Fruit fly (Drosophila melanogaster) whole organism, embryonic: ENCODE results near the gene pros.

ENCODE experiments used
- Awh ChIP-seq: fragments of 200-800 bp; sonication (Bioruptor generic); IDR thresholded peaks from 2 replicates; pipeline ENCODE4, ENCODE4 v1.3.6; 2022; ENCODE audit warnings: missing biosample characterization, missing genetic modification characterization
- Blimp-1 ChIP-seq: fragments of 200-800 bp; sonication (Bioruptor generic); optimal IDR thresholded peaks from 3 replicates; lab custom pipeline; 2018; ENCODE audit warnings: missing biosample characterization, missing genetic modification characterization, mild to moderate bottlenecking, moderate library complexity, missing genetic modification reagents
- C15 ChIP-seq: fragments of 200-800 bp; sonication (Bioruptor generic); IDR thresholded peaks from 3 replicates; pipeline ENCODE4 v1.3.6; 2022; ENCODE audit warnings: missing biosample characterization, missing genetic modification characterization
- CG10654 ChIP-seq: fragments of 200-800 bp; sonication (Bioruptor generic); optimal IDR thresholded peaks from 2 replicates; lab custom pipeline; 2016; ENCODE audit warnings: missing biosample characterization, missing genetic modification characterization
- CG11504 ChIP-seq: fragments of 200-800 bp; sonication (Bioruptor generic); optimal IDR thresholded peaks from 3 replicates; lab custom pipeline; 2019; ENCODE audit warnings: missing biosample characterization, mild to moderate bottlenecking, missing genetic modification characterization, moderate library complexity
- CG12155 ChIP-seq: fragments of 200-800 bp; sonication (Bioruptor generic); optimal IDR thresholded peaks from 3 replicates; lab custom pipeline; 2016; ENCODE audit warnings: missing biosample characterization, missing genetic modification characterization
- CG13287 ChIP-seq: fragments of 200-800 bp; sonication (Bioruptor generic); IDR thresholded peaks from 2 replicates; pipeline ENCODE4 v1.3.6; 2022; ENCODE audit warnings: missing biosample characterization, missing genetic modification characterization; ENCODE audit not compliant: partially characterized antibody
- CG14667 ChIP-seq: fragments of 200-800 bp; sonication (Bioruptor generic); IDR thresholded peaks from 2 replicates; pipeline ENCODE4 v1.3.6; 2022; ENCODE audit warnings: missing biosample characterization, missing genetic modification characterization
- CG18011 ChIP-seq: fragments of 200-800 bp; sonication (Bioruptor generic); optimal IDR thresholded peaks from 2 replicates; lab custom pipeline; 2017; ENCODE audit warnings: missing biosample characterization, missing genetic modification characterization, mild to moderate bottlenecking, moderate library complexity, missing genotype
- CG18476 ChIP-seq: fragments of 200-800 bp; sonication (Bioruptor generic); optimal IDR thresholded peaks from 2 replicates; lab custom pipeline; 2016; ENCODE audit warnings: missing biosample characterization, mild to moderate bottlenecking, missing genetic modification characterization
- CG2120 ChIP-seq: fragments of 200-800 bp; sonication (Bioruptor generic); optimal IDR thresholded peaks from 3 replicates; lab custom pipeline; 2016; ENCODE audit warnings: missing biosample characterization, missing genetic modification characterization
- CG2199 ChIP-seq: fragments of 200-800 bp; sonication (Bioruptor generic); IDR thresholded peaks from 3 replicates; pipeline ENCODE4 v1.3.6; 2022; ENCODE audit warnings: missing biosample characterization, missing genetic modification characterization
- CG4282 ChIP-seq: fragments of 200-800 bp; sonication (Bioruptor generic); optimal IDR thresholded peaks from 2 replicates; lab custom pipeline; 2016; ENCODE audit warnings: missing biosample characterization, missing genetic modification characterization
- CG4360 ChIP-seq: fragments of 200-800 bp; sonication (Bioruptor generic); IDR thresholded peaks from 2 replicates; pipeline ENCODE4 v1.3.6; 2022; ENCODE audit warnings: missing biosample characterization, missing genetic modification characterization
- CG4404 ChIP-seq: fragments of 200-800 bp; sonication (Bioruptor generic); IDR thresholded peaks from 2 replicates; pipeline ENCODE4 v1.3.6; 2022; ENCODE audit warnings: missing biosample characterization, missing genetic modification characterization
- CG5245 ChIP-seq: fragments of 200-800 bp; sonication (Bioruptor generic); optimal IDR thresholded peaks from 3 replicates; lab custom pipeline; 2016; ENCODE audit warnings: missing biosample characterization, missing genetic modification characterization
- CG7271 ChIP-seq: fragments of 200-800 bp; sonication (Bioruptor generic); optimal IDR thresholded peaks from 2 replicates; lab custom pipeline; 2018; ENCODE audit warnings: missing biosample characterization, mild to moderate bottlenecking, missing genetic modification characterization, moderate library complexity
- CG8359 ChIP-seq: fragments of 200-800 bp; sonication (Bioruptor generic); optimal IDR thresholded peaks from 2 replicates; lab custom pipeline; 2017; ENCODE audit warnings: missing biosample characterization, mild to moderate bottlenecking, missing genetic modification characterization, borderline replicate concordance
- CG9437 ChIP-seq: fragments of 200-800 bp; sonication (Bioruptor generic); optimal IDR thresholded peaks from 2 replicates; lab custom pipeline; 2018; ENCODE audit warnings: missing biosample characterization, mild to moderate bottlenecking, missing genetic modification characterization
- CG9609 ChIP-seq: fragments of 200-800 bp; sonication (Bioruptor generic); optimal IDR thresholded peaks from 3 replicates; lab custom pipeline; 2016; ENCODE audit warnings: missing biosample characterization, missing genetic modification characterization
- Dip2 ChIP-seq: fragments of 200-800 bp; sonication (Bioruptor generic); IDR thresholded peaks from 2 replicates; pipeline ENCODE4 v1.3.6; 2022; ENCODE audit warnings: missing biosample characterization, missing genetic modification characterization
- Dll ChIP-seq: fragments of 200-800 bp; sonication (Bioruptor generic); IDR thresholded peaks from 4 replicates; pipeline ENCODE4 v1.3.6; 2022; ENCODE audit warnings: missing biosample characterization, missing genetic modification characterization; ENCODE audit not compliant: partially characterized antibody
- Doc3 ChIP-seq: fragments of 200-800 bp; sonication (Bioruptor generic); IDR thresholded peaks from 3 replicates; pipeline ENCODE4 v1.3.6; 2022; ENCODE audit warnings: missing biosample characterization, missing genetic modification characterization; ENCODE audit not compliant: partially characterized antibody
- Dp ChIP-seq: fragments of 200-800 bp; sonication (Bioruptor generic); optimal IDR thresholded peaks from 2 replicates; lab custom pipeline; 2018; ENCODE audit warnings: missing biosample characterization, mild to moderate bottlenecking, missing genetic modification characterization, moderate library complexity
- Drgx ChIP-seq: fragments of 200-800 bp; sonication (Bioruptor generic); IDR thresholded peaks from 2 replicates; pipeline ENCODE4 v1.3.6; 2022; ENCODE audit warnings: missing biosample characterization, missing genetic modification characterization
- Ets97D ChIP-seq: fragments of 200-800 bp; sonication (Bioruptor generic); optimal IDR thresholded peaks from 3 replicates; lab custom pipeline; 2016; ENCODE audit warnings: missing biosample characterization, missing genetic modification characterization
- Fer1 ChIP-seq: fragments of 200-800 bp; sonication (Bioruptor generic); optimal IDR thresholded peaks from 2 replicates; lab custom pipeline; 2017; ENCODE audit warnings: missing biosample characterization, mild to moderate bottlenecking, missing genetic modification characterization
- HLH3B ChIP-seq: fragments of 200-800 bp; sonication (Bioruptor generic); IDR thresholded peaks from 2 replicates; pipeline ENCODE4 v1.3.6; 2022; ENCODE audit warnings: missing biosample characterization, missing genetic modification characterization
- Hand ChIP-seq: fragments of 200-800 bp; sonication (Bioruptor generic); optimal IDR thresholded peaks from 2 replicates; lab custom pipeline; 2017; ENCODE audit warnings: mild to moderate bottlenecking, missing biosample characterization, missing genetic modification reagents, missing genetic modification characterization
- HmgD ChIP-seq: fragments of 200-800 bp; sonication (Bioruptor generic); optimal IDR thresholded peaks from 3 replicates; lab custom pipeline; 2016; ENCODE audit warnings: missing biosample characterization, missing genetic modification characterization
- Opbp ChIP-seq: fragments of 200-800 bp; sonication (Bioruptor generic); IDR thresholded peaks from 3 replicates; pipeline ENCODE4 v1.3.6; 2022; ENCODE audit warnings: missing biosample characterization, missing genetic modification characterization; ENCODE audit not compliant: partially characterized antibody
- Side ChIP-seq: fragments of 200-800 bp; sonication (Bioruptor generic); optimal IDR thresholded peaks from 2 replicates; lab custom pipeline; 2016; ENCODE audit warnings: missing biosample characterization, missing genetic modification characterization
- Six4 ChIP-seq: fragments of 200-800 bp; sonication (Bioruptor generic); optimal IDR thresholded peaks from 2 replicates; lab custom pipeline; 2016; ENCODE audit warnings: missing biosample characterization, missing genetic modification characterization
- Trl ChIP-seq, 3 experiments: fragments of >200 bp in 2 of 3; fragments of 200-800 bp in 1 of 3; sonication (Bioruptor generic) in 1 of 3; optimal IDR thresholded peaks; 2 replicates in 1 of 3; 3 replicates in 2 of 3; lab custom pipeline; 2016 to 2017; ENCODE audit warnings: missing biosample characterization in 1 of 3, missing genetic modification characterization in 1 of 3
- Vsx1 ChIP-seq: fragments of 200-800 bp; sonication (Bioruptor generic); optimal IDR thresholded peaks from 2 replicates; lab custom pipeline; 2017; ENCODE audit warnings: missing biosample characterization, mild to moderate bottlenecking, missing genetic modification characterization, missing genetic modification reagents
- aop ChIP-seq: fragments of 200-800 bp; sonication (Bioruptor generic); IDR thresholded peaks from 2 replicates; pipeline ENCODE4 v1.3.6; 2022; ENCODE audit warnings: missing biosample characterization, missing genetic modification characterization
- bigmax ChIP-seq: fragments of 200-800 bp; sonication (Bioruptor generic); optimal IDR thresholded peaks from 2 replicates; lab custom pipeline; 2018; ENCODE audit warnings: missing biosample characterization, mild to moderate bottlenecking, missing genetic modification characterization
- cg ChIP-seq: fragments of 200-800 bp; sonication (Bioruptor generic); optimal IDR thresholded peaks from 3 replicates; lab custom pipeline; 2019; ENCODE audit warnings: missing biosample characterization, mild to moderate bottlenecking, missing genetic modification characterization, moderate library complexity
- esg ChIP-seq: fragments of 200-800 bp; sonication (Bioruptor generic); conservative IDR thresholded peaks from 2 replicates; pipeline ENCODE4 v1.3.6; 2022; ENCODE audit warnings: missing biosample characterization, missing genetic modification characterization
- grau ChIP-seq: fragments of 200-800 bp; optimal IDR thresholded peaks from 3 replicates; lab custom pipeline; 2019; ENCODE audit warnings: missing biosample characterization, mild to moderate bottlenecking, missing genetic modification characterization, moderate library complexity
- hth ChIP-seq: fragments of >200 bp; optimal IDR thresholded peaks from 2 replicates; lab custom pipeline; 2017; ENCODE audit warnings: inconsistent platforms
- inv ChIP-seq: fragments of 200-800 bp; sonication (Bioruptor generic); IDR thresholded peaks from 2 replicates; pipeline ENCODE4 v1.3.6; 2022; ENCODE audit warnings: missing biosample characterization, missing genetic modification characterization; ENCODE audit not compliant: partially characterized antibody
- klu ChIP-seq: fragments of 200-800 bp; sonication (Bioruptor generic); IDR thresholded peaks from 2 replicates; pipeline ENCODE4 v1.3.6; 2022; ENCODE audit warnings: missing biosample characterization, missing genetic modification characterization
- maf-S ChIP-seq: fragments of 200-800 bp; sonication (Bioruptor generic); optimal IDR thresholded peaks from 2 replicates; lab custom pipeline; 2016; ENCODE audit warnings: missing biosample characterization, missing genetic modification characterization
- onecut ChIP-seq: fragments of 200-800 bp; sonication (Bioruptor generic); IDR thresholded peaks from 2 replicates; pipeline ENCODE4 v1.3.6; 2022; ENCODE audit warnings: missing biosample characterization, missing genetic modification characterization
- pnt ChIP-seq: fragments of 200-800 bp; sonication (Bioruptor generic); optimal IDR thresholded peaks from 3 replicates; lab custom pipeline; 2016; ENCODE audit warnings: missing biosample characterization, missing genetic modification characterization
- pzg ChIP-seq: fragments of 200-800 bp; sonication (Bioruptor generic); optimal IDR thresholded peaks from 3 replicates; lab custom pipeline; 2018; ENCODE audit warnings: missing biosample characterization, mild to moderate bottlenecking, missing genetic modification characterization, moderate library complexity
- rib ChIP-seq: fragments of 200-800 bp; sonication (Bioruptor generic); IDR thresholded peaks from 2 replicates; pipeline ENCODE4 v1.3.6; 2022; ENCODE audit warnings: missing biosample characterization, missing genetic modification characterization
- slp2 ChIP-seq: fragments of 200-800 bp; sonication (Bioruptor generic); optimal IDR thresholded peaks from 2 replicates; lab custom pipeline; 2016; ENCODE audit warnings: missing biosample characterization, missing genetic modification characterization
- tgo ChIP-seq: fragments of 200-800 bp; sonication (Bioruptor generic); IDR thresholded peaks from 3 replicates; pipeline ENCODE4 v1.3.6; 2022; ENCODE audit warnings: missing biosample characterization, missing genetic modification characterization
- tup ChIP-seq: fragments of 200-800 bp; sonication (Bioruptor generic); optimal IDR thresholded peaks from 2 replicates; lab custom pipeline; 2016; ENCODE audit warnings: missing biosample characterization, mild to moderate bottlenecking, missing genetic modification characterization, moderate library complexity
- z ChIP-seq: fragments of 200-800 bp; sonication (Bioruptor generic); IDR thresholded peaks from 3 replicates; pipeline ENCODE4 v1.3.6; 2022; ENCODE audit warnings: missing biosample characterization, missing genetic modification characterization

pros gene

DNA sequence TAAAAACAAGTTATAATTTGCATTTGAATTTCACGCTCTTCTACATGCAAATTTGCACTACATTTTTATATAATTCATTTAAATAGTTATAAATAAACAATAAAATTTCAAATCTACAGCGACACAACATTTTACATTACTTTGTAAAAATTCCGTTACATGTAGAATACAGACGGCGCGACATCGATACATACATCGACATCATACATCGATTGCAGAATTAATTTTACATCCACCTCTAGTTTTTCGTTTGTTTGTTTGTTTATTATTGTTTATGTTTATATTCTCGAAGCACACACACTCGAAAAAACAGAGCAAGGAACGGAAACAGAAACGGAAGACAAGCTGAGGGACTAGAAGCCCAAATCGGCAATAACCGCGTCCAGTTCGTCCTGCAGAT is 109.2 kb downstream of the pros start, which contains the start of gene CG17230 (continued):
- no peak for TF ChIP-seq tup (GFP tag; lab: Kevin White, UChicago)
- TF ChIP-seq Blimp-1 (GFP tag; lab: Kevin White, UChicago), result no peak
- no peak for TF ChIP-seq CG14667 (GFP tag; lab: Robert Waterston, UW)
- TF ChIP-seq esg (GFP tag; lab: Robert Waterston, UW), result no peak
- no peak for TF ChIP-seq Side
- no peak for TF ChIP-seq CG8359 (GFP tag; lab: Kevin White, UChicago)
- no peak for TF ChIP-seq aop
- TF ChIP-seq cg (GFP tag; lab: Kevin White, UChicago), result no peak
- TF ChIP-seq bigmax (GFP tag; lab: Kevin White, UChicago), result no peak
- TF ChIP-seq Fer1, result no peak
- TF ChIP-seq CG5245, result no peak
- TF ChIP-seq rib (GFP tag; lab: Robert Waterston, UW), result no peak
- TF ChIP-seq Dll (GFP tag; lab: Robert Waterston, UW), result peak; percentile 77
- TF ChIP-seq CG2199 (GFP tag; lab: Robert Waterston, UW), result no peak
- TF ChIP-seq CG4404 (GFP tag; lab: Robert Waterston, UW), result no peak
- TF ChIP-seq Dp (GFP tag; lab: Kevin White, UChicago), result peak; percentile 22
- TF ChIP-seq CG2120, result no peak
- TF ChIP-seq CG7271 (tag; lab: Kevin White, UChicago), result no peak
- no peak for TF ChIP-seq Hand
- no peak for TF ChIP-seq CG9609
- peak; percentile 14 for TF ChIP-seq grau
- peak; percentile 68 for TF ChIP-seq Doc3 (GFP tag; lab: Robert Waterston, UW)
- no peak for TF ChIP-seq Dip2 (GFP tag; lab: Robert Waterston, UW)
- TF ChIP-seq Six4 (GFP tag; lab: Kevin White, UChicago), result no peak
- TF ChIP-seq maf-S, result no peak
- no peak for TF ChIP-seq C15 (GFP tag; lab: Robert Waterston, UW)
- peak; percentile 82 for TF ChIP-seq CG13287
- peak; percentile 31 for TF ChIP-seq CG11504 (tag; lab: Kevin White, UChicago)
- TF ChIP-seq Drgx (GFP tag; lab: Robert Waterston, UW), result no peak
- TF ChIP-seq CG4360 (GFP tag; lab: Robert Waterston, UW), result no peak
- TF ChIP-seq klu (GFP tag; lab: Robert Waterston, UW), result no peak
- peak; percentile 41 for TF ChIP-seq pzg (GFP tag; lab: Kevin White, UChicago)
- peak; percentile 75 for TF ChIP-seq Opbp (GFP tag; lab: Robert Waterston, UW)
- TF ChIP-seq CG12155, result no peak
- TF ChIP-seq CG9437 (GFP tag; lab: Kevin White, UChicago), result no peak
- no peak for TF ChIP-seq tgo (GFP tag; lab: Robert Waterston, UW)
- no peak for TF ChIP-seq slp2
- no peak for TF ChIP-seq CG18476 (GFP tag; lab: Kevin White, UChicago)
- no peak for TF ChIP-seq CG10654
- no peak for TF ChIP-seq Ets97D
- TF ChIP-seq pnt (GFP tag; lab: Kevin White, UChicago), result no peak
- no peak for TF ChIP-seq Awh (GFP tag; lab: Robert Waterston, UW)
- TF ChIP-seq inv (GFP tag; lab: Robert Waterston, UW), result peak; percentile 76
- no peak for TF ChIP-seq Vsx1 (GFP tag; lab: Kevin White, UChicago)
- no peak for TF ChIP-seq hth
- no peak for TF ChIP-seq CG18011 (GFP tag; lab: Kevin White, UChicago)
- TF ChIP-seq HLH3B (GFP tag; lab: Robert Waterston, UW), result no peak
- TF ChIP-seq onecut (GFP tag; lab: Robert Waterston, UW), result no peak
- TF ChIP-seq z (GFP tag; lab: Robert Waterston, UW), result no peak
- no peak for TF ChIP-seq CG4282
- no peak for TF ChIP-seq Trl (optimal IDR thresholded peaks at IDR 0.05; lab: Kevin White, UChicago)
- TF ChIP-seq Trl (GFP tag; optimal IDR thresholded peaks at IDR 0.05; lab: Kevin White, UChicago), result no peak
- TF ChIP-seq HmgD, result no peak
